Fruit fly (Drosophila melanogaster): Measurements from ENCODE around the gene betaNACtes1.

The betaNACtes1 gene

DNA sequence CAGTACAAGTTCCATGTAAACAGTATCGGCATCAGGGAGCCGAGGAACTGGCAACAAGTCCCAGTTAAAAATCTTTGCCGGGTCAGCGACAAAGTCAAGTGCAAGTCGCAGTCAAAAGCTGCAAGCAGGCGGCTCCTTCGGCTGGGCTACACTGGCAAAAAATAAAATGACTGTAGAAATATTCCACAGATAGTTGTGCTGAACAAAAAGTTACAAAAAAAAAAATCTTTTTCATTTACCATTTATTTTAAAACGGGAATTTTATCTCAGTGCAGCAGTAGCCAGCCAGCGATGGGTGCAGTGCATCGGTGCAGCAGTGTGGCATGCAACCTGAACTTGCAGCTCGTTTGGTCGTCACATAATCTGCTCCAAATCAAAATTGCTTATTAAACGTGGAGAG, 23.1 kb downstream of the betaNACtes1 start:
- TF ChIP-seq emc (GFP tag; optimal IDR thresholded peaks at IDR 0.05) = no peak
- peak; percentile 6 for TF ChIP-seq sens (GFP tag)
- TF ChIP-seq NK7.1 (GFP tag; optimal IDR thresholded peaks at IDR 0.05) = no peak
- TF ChIP-seq Drgx (GFP tag; IDR thresholded peaks at IDR 0.05) = peak; percentile 71
- no peak for TF ChIP-seq ase (GFP tag; IDR thresholded peaks at IDR 0.05)
- no peak for TF ChIP-seq da (GFP tag; optimal IDR thresholded peaks at IDR 0.05)

- TF ChIP-seq Drgx (GFP tag; IDR thresholded peaks at IDR 0.05) (0 out of 2 replicates have a peak, but pooled peaks have one; percentile 11), Elba2 (GFP tag; optimal IDR thresholded peaks at IDR 0.05) (no peak)
Measured at dm6 chrX:14148171-14148570, 24.3 kb downstream of the betaNACtes1 start.

- peak; percentile 22 for TF ChIP-seq nom (GFP tag; optimal IDR thresholded peaks at IDR 0.05)
- no peak for TF ChIP-seq wdn (GFP tag; IDR thresholded peaks at IDR 0.05)
Measured at dm6 chrX:14133936-14134335, 38.5 kb downstream of the betaNACtes1 start.

- peak; percentile 41 for TF ChIP-seq Drgx (GFP tag; IDR thresholded peaks at IDR 0.05)
- no peak for TF ChIP-seq ase (GFP tag; IDR thresholded peaks at IDR 0.05)
- no peak for TF ChIP-seq CG10654 (GFP tag; optimal IDR thresholded peaks at IDR 0.05)
- TF ChIP-seq TFAM (GFP tag; optimal IDR thresholded peaks at IDR 0.05) = no peak
Measured at dm6 chrX:14123688-14124087, 48.7 kb downstream of the betaNACtes1 start.

- TF ChIP-seq Oaz (GFP tag; IDR thresholded peaks at IDR 0.05) = no peak
- no peak for TF ChIP-seq CG11093 (GFP tag; IDR thresholded peaks at IDR 0.05)
- TF ChIP-seq CTCF (GFP tag; optimal IDR thresholded peaks at IDR 0.05) = peak; percentile 68
- no peak for TF ChIP-seq HLH4C (GFP tag; IDR thresholded peaks at IDR 0.05; ENCODE audit: partially characterized antibody)
Measured at dm6 chrX:14122662-14123372, 49.6 kb downstream of the betaNACtes1 start.

All from whole organism, embryonic.